Worm (Caenorhabditis elegans): ENCODE data around the gene Y113G7C.1.

DNA sequence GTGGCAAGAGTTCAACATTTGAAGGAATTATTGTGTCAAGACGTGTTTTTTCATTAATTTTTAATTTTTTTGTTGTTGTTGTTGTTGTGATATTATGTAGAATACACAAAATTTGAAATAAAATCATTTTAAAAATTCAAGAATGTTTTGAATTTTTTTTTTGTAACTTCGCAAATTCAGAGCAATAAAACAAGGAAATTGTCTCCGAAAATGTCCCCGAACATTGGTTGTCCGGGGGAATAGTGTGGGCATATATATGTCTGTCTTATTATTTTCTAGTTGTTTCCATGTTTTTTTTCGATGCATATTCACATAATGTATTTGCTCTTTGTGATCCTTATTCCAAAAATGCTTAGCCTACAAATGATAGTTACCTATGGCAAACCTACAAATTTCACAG lies 6.0 kb upstream of the Y113G7C.1 start, which contains the start of gene clec-262:
- TF ChIP-seq lin-13 (tag; optimal IDR thresholded peaks at IDR 0.05) (no peak), elt-3 (tag; optimal IDR thresholded peaks at IDR 0.05) (no peak), nhr-76 (tag; optimal IDR thresholded peaks at IDR 0.05) (no peak), nhr-237 (tag; optimal IDR thresholded peaks at IDR 0.05) (no peak), zip-8 (tag; optimal IDR thresholded peaks at IDR 0.05) (no peak), lsy-2 (tag; optimal IDR thresholded peaks at IDR 0.05) (no peak), pha-4 (tag; optimal IDR thresholded peaks at IDR 0.05) (no peak), nhr-28 (tag; optimal IDR thresholded peaks at IDR 0.05) (no peak)

Measured in whole organism, mixed stage, embryonic.